Worm (Caenorhabditis elegans) whole organism, late embryonic: ENCODE measurements around the gene Y55F3AM.5.
A peak's percentile ranks its signal among the peaks of the same experiment; 100 is the strongest.

Experiments
- C08G9.2 ChIP-seq: sonication (generic microtip); optimal IDR thresholded peaks from 2 replicates; lab custom pipeline; 2016; ENCODE audit warnings: mild to moderate bottlenecking, missing genetic modification characterization, moderate library complexity, missing compliant biosample characterization
- C38D4.7 ChIP-seq: fragments of 200-800 bp; sonication (Bioruptor generic); optimal IDR thresholded peaks from 2 replicates; lab custom pipeline; 2018; ENCODE audit warnings: mild to moderate bottlenecking, missing genetic modification characterization, moderate library complexity, missing compliant biosample characterization
- F13H6.1 ChIP-seq: sonication (generic microtip); optimal IDR thresholded peaks from 2 replicates; lab custom pipeline; 2016; ENCODE audit warnings: missing genetic modification characterization, missing compliant biosample characterization
- T23F11.4 ChIP-seq: fragments of 200-800 bp; sonication (Bioruptor generic); optimal IDR thresholded peaks from 2 replicates; lab custom pipeline; 2018; ENCODE audit warnings: mild to moderate bottlenecking, missing genetic modification characterization, missing compliant biosample characterization
- Y22D7AL.16 ChIP-seq: sonication (generic microtip); optimal IDR thresholded peaks from 2 replicates; lab custom pipeline; 2016; ENCODE audit warnings: missing genetic modification characterization, missing compliant biosample characterization
- ama-1 ChIP-seq: fragments of 150-350 bp; optimal IDR thresholded peaks from 2 replicates; lab custom pipeline; 2014
- ceh-14 ChIP-seq: sonication (generic microtip); optimal IDR thresholded peaks from 2 replicates; lab custom pipeline; 2016; ENCODE audit warnings: missing genotype, missing genetic modification characterization, missing compliant biosample characterization
- ceh-18 ChIP-seq: sonication (generic microtip); optimal IDR thresholded peaks from 2 replicates; lab custom pipeline; 2016; ENCODE audit warnings: missing genetic modification characterization, missing compliant biosample characterization
- ceh-19 ChIP-seq: fragments of 200-800 bp; sonication (Bioruptor generic); optimal IDR thresholded peaks from 2 replicates; lab custom pipeline; 2018; ENCODE audit warnings: mild to moderate bottlenecking, missing genetic modification characterization, missing compliant biosample characterization
- ceh-2 ChIP-seq: sonication (generic microtip); optimal IDR thresholded peaks from 2 replicates; lab custom pipeline; 2016; ENCODE audit warnings: missing genotype, missing genetic modification characterization, missing compliant biosample characterization
- ceh-22 ChIP-seq: sonication (generic microtip); optimal IDR thresholded peaks from 2 replicates; lab custom pipeline; 2017; ENCODE audit warnings: missing biosample characterization, missing genetic modification characterization
- ceh-24 ChIP-seq: sonication (generic microtip); optimal IDR thresholded peaks from 2 replicates; lab custom pipeline; 2016; ENCODE audit warnings: mild to moderate bottlenecking, missing genetic modification characterization, missing compliant biosample characterization
- ceh-31 ChIP-seq: sonication (generic microtip); optimal IDR thresholded peaks from 2 replicates; lab custom pipeline; 2016; ENCODE audit warnings: missing genetic modification characterization, missing compliant biosample characterization
- ceh-34 ChIP-seq: sonication (generic microtip); optimal IDR thresholded peaks from 2 replicates; lab custom pipeline; 2016; ENCODE audit warnings: mild to moderate bottlenecking, missing genetic modification characterization, missing compliant biosample characterization
- ceh-45 ChIP-seq: fragments of 200-800 bp; sonication (Bioruptor generic); IDR thresholded peaks from 2 replicates; pipeline ENCODE4 v1.3.6; 2022; ENCODE audit warnings: missing genetic modification reagents, missing genetic modification characterization, missing compliant biosample characterization
- ceh-48 ChIP-seq: sonication (generic microtip); optimal IDR thresholded peaks from 2 replicates; lab custom pipeline; 2016; ENCODE audit warnings: missing genetic modification characterization, inconsistent platforms, missing compliant biosample characterization
- ceh-9 ChIP-seq: sonication (generic microtip); optimal IDR thresholded peaks from 2 replicates; lab custom pipeline; 2016; ENCODE audit warnings: mild to moderate bottlenecking, missing genetic modification characterization, inconsistent platforms, missing compliant biosample characterization
- dmd-4 ChIP-seq: sonication (generic microtip); optimal IDR thresholded peaks from 2 replicates; lab custom pipeline; 2016; ENCODE audit warnings: borderline replicate concordance, missing genetic modification characterization, missing compliant biosample characterization
- dve-1 ChIP-seq: sonication (generic microtip); optimal IDR thresholded peaks from 2 replicates; lab custom pipeline; 2017; ENCODE audit warnings: antibody characterized with exemption, mild to moderate bottlenecking, missing genetic modification characterization, missing compliant biosample characterization
- eyg-1 ChIP-seq: sonication (generic microtip); optimal IDR thresholded peaks from 2 replicates; lab custom pipeline; 2016; ENCODE audit warnings: missing genotype, missing genetic modification characterization, missing compliant biosample characterization
- fax-1 ChIP-seq: sonication (generic microtip); optimal IDR thresholded peaks from 2 replicates; lab custom pipeline; 2016; ENCODE audit warnings: missing genotype, missing genetic modification characterization, missing compliant biosample characterization
- gmeb-2 ChIP-seq: sonication (generic microtip); optimal IDR thresholded peaks from 2 replicates; lab custom pipeline; 2016; ENCODE audit warnings: missing genetic modification characterization, inconsistent platforms, missing compliant biosample characterization
- hlh-15 ChIP-seq: sonication (generic microtip); optimal IDR thresholded peaks from 2 replicates; lab custom pipeline; 2016; ENCODE audit warnings: missing genetic modification characterization, missing compliant biosample characterization
- hlh-30 ChIP-seq: sonication (generic microtip); optimal IDR thresholded peaks from 2 replicates; lab custom pipeline; 2017; ENCODE audit warnings: antibody characterized with exemption, missing genetic modification characterization, missing compliant biosample characterization; ENCODE audit not compliant: insufficient read depth
- lin-11 ChIP-seq: fragments of 200-800 bp; sonication (Bioruptor generic); optimal IDR thresholded peaks from 2 replicates; lab custom pipeline; 2018; ENCODE audit warnings: mild to moderate bottlenecking, missing genetic modification characterization, missing compliant biosample characterization
- mec-3 ChIP-seq: sonication (generic microtip); optimal IDR thresholded peaks from 2 replicates; lab custom pipeline; 2016; ENCODE audit warnings: borderline replicate concordance, missing genetic modification characterization, missing compliant biosample characterization
- nfya-1 ChIP-seq: sonication (generic microtip); optimal IDR thresholded peaks from 2 replicates; lab custom pipeline; 2017; ENCODE audit warnings: missing genetic modification characterization, mild to moderate bottlenecking, missing compliant biosample characterization, antibody characterized with exemption, moderate library complexity
- npax-4 ChIP-seq: sonication (generic microtip); optimal IDR thresholded peaks from 2 replicates; lab custom pipeline; 2016; ENCODE audit warnings: missing genetic modification characterization, missing compliant biosample characterization
- pat-9 ChIP-seq: fragments of 200-800 bp; sonication (Bioruptor generic); optimal IDR thresholded peaks from 2 replicates; lab custom pipeline; 2018; ENCODE audit warnings: mild to moderate bottlenecking, missing genetic modification characterization, moderate library complexity, missing compliant biosample characterization
- pax-1 ChIP-seq: fragments of 150-350 bp; optimal IDR thresholded peaks from 2 replicates; lab custom pipeline; 2014; ENCODE audit warnings: missing biosample characterization, missing genetic modification characterization
- pqm-1 ChIP-seq: sonication (generic microtip); optimal IDR thresholded peaks from 2 replicates; lab custom pipeline; 2016; ENCODE audit warnings: missing genetic modification characterization, missing compliant biosample characterization
- pros-1 ChIP-seq: fragments of 150-350 bp; optimal IDR thresholded peaks from 2 replicates; lab custom pipeline; 2014; ENCODE audit warnings: missing biosample characterization, missing genetic modification reagents, missing genetic modification characterization
- sox-2 ChIP-seq: fragments of 200-800 bp; sonication (Bioruptor generic); IDR thresholded peaks from 2 replicates; pipeline ENCODE4 v1.3.6; 2022; ENCODE audit warnings: missing genetic modification reagents, missing genetic modification characterization, missing compliant biosample characterization
- syd-9 ChIP-seq: sonication (generic microtip); optimal IDR thresholded peaks from 2 replicates; lab custom pipeline; 2016; ENCODE audit warnings: mild to moderate bottlenecking, missing genetic modification characterization, moderate library complexity, missing compliant biosample characterization
- tbx-2 ChIP-seq: sonication (generic microtip); optimal IDR thresholded peaks from 2 replicates; lab custom pipeline; 2016; ENCODE audit warnings: missing genetic modification characterization, missing compliant biosample characterization
- tbx-7 ChIP-seq: sonication (generic microtip); optimal IDR thresholded peaks from 2 replicates; lab custom pipeline; 2016; ENCODE audit warnings: missing genotype, missing genetic modification characterization, missing compliant biosample characterization
- ttx-3 ChIP-seq: sonication (generic microtip); optimal IDR thresholded peaks from 2 replicates; lab custom pipeline; 2016; ENCODE audit warnings: missing genetic modification reagents, missing genetic modification characterization, missing compliant biosample characterization
- unc-3 ChIP-seq, 2 experiments: fragments of 200-800 bp in 1 of 2; sonication (Bioruptor generic) in 1 of 2; sonication (generic microtip) in 1 of 2; conservative IDR thresholded peaks in 1 of 2; optimal IDR thresholded peaks in 1 of 2; 2 replicates each; pipeline versions ENCODE4 v1.3.6 to Lab custom; 2016 to 2022; ENCODE audit warnings: missing compliant biosample characterization in 2 of 2, missing genetic modification characterization in 2 of 2, missing genetic modification reagents in 1 of 2
- unc-42 ChIP-seq: sonication (generic microtip); optimal IDR thresholded peaks from 2 replicates; lab custom pipeline; 2016; ENCODE audit warnings: missing genotype, missing genetic modification characterization, missing compliant biosample characterization
- unc-55 ChIP-seq: sonication (generic microtip); optimal IDR thresholded peaks from 2 replicates; lab custom pipeline; 2017; ENCODE audit warnings: missing biosample characterization, missing genetic modification reagents, missing genetic modification characterization
- zip-5 ChIP-seq: sonication (generic microtip); optimal IDR thresholded peaks from 2 replicates; lab custom pipeline; 2016; ENCODE audit warnings: missing genetic modification characterization, missing compliant biosample characterization

Y55F3AM.5 gene

DNA sequence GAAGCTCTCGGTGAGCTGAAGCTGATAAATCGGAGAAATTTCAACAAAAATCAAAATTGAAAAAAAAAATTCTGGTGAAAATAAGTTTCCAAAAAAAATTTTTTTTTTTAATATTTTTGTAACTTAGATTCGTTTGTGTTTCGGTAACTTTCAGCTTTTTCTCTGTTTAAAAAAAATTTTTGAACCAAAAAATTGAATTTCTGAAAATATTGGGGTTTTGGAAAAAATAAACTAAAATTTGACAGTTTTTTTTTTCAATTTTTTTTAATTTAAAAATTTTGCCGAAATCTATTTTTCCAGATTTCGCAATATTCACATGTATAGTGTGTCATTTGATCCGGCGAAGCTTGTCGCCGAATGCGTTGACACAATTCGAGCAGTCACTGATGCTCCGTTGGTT, at the start of gene Y55F3AM.5:
Y55F3AM.5 (plus strand) TSS at position 301 of the 400 bp plus-strand sequence.
- TF ChIP-seq pax-1 (tag; lab: Kevin White, UChicago) (no peak), ceh-14 (no peak), Y22D7AL.16 (tag; lab: Kevin White, UChicago) (no peak), ceh-24 (tag; lab: Kevin White, UChicago) (no peak), ama-1 (lab: Kevin White, UChicago) (no peak), C08G9.2 (tag; lab: Kevin White, UChicago) (no peak), ceh-45 (GFP tag; lab: Robert Waterston, UW) (no peak), mec-3 (tag; lab: Kevin White, UChicago) (no peak), fax-1 (tag; lab: Kevin White, UChicago) (no peak), nfya-1 (tag; lab: Kevin White, UChicago) (no peak), unc-55 (GFP tag; lab: Kevin White, UChicago) (no peak), ttx-3 (tag; lab: Kevin White, UChicago) (no peak)

DNA sequence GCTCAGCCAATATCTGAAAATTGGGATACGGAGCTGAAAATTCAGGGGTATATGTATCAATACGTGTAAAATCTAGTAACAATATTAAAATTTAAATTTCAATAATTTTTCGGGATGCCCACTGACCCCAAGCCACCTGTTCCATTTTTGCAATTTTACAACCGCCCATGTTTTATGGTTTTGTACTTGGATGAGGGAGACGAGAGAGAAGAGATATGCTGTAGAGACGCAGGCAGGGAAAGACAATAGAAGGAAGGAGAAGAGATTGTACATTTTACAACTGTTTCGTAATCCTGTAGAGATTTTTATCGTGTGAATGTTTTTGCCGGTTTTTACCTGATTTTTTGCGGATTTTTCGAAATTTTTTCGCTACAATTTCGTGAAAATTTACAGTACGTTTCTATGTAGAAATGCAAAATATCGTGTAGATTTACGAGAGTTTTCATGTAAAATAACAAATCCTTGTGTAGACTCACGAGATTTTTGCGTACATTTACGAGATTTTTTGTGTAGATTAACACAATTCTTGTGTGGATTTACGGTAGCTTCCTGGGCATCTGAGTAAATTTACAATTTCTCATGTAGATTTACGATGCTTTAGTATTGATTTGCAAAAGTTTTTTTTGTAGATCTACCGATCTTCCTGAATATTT, 48.9 kb upstream of the Y55F3AM.5 start:
- TF ChIP-seq fax-1 (tag; lab: Kevin White, UChicago) (no peak), ceh-2 (tag; lab: Kevin White, UChicago) (no peak), tbx-2 (tag; lab: Kevin White, UChicago) (no peak), ttx-3 (tag; lab: Kevin White, UChicago) (no peak), tbx-7 (tag; lab: Kevin White, UChicago) (no peak), ama-1 (lab: Kevin White, UChicago) (no peak), sox-2 (GFP tag; lab: Robert Waterston, UW) (no peak), hlh-15 (no peak), pqm-1 (tag; lab: Kevin White, UChicago) (no peak), ceh-22 (no peak), lin-11 (tag; lab: Kevin White, UChicago) (no peak), npax-4 (tag; lab: Kevin White, UChicago) (no peak)

DNA sequence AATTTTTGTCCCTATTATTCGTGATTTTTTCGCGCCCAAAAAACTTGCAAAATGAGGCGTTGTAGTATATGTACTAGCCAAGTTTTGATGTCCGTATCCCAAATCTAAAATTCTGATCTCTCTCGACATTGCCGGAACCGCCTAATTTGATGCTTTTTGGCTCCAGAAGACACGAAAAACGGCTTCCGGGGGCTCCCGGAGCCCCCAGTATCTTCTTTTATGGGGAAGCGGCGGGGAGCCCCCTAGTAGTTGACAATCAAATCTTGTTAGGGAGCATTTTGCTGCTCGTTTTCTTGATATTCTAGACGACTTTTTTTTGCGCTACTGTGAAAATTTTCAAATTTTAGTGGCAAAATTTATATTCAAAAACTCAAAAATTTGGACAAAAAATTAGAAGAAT, 47.4 kb upstream of the Y55F3AM.5 start:
- peak; percentile 65 for TF ChIP-seq unc-42
- TF ChIP-seq nfya-1 (tag; lab: Kevin White, UChicago): no peak
- TF ChIP-seq, all 69 proteins: peak for 1

DNA sequence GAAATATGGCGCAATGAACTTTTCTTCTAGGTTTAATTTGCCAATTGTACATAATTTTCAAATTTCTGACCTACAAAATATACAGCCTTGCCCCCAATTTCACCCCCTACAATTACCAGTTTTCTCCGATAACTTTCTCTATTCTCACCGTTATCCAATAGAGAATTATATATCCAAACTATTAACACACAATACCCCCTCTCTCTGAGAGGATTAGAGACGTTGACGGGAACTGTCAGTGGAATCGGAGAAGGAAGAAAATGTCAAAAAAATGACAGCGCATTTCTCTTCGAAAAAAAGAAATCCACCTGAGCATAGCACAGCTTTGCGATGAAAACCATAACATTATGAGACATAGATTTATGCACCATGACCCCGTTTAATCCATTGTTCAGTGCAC, 45.9 kb upstream of the Y55F3AM.5 start:
- TF ChIP-seq T23F11.4 (GFP tag; lab: Kevin White, UChicago) (no peak), syd-9 (tag; lab: Kevin White, UChicago) (no peak), ceh-48 (no peak), ceh-2 (tag; lab: Kevin White, UChicago) (no peak), ceh-14 (no peak), lin-11 (tag; lab: Kevin White, UChicago) (no peak), C38D4.7 (GFP tag; lab: Kevin White, UChicago) (no peak), pqm-1 (tag; lab: Kevin White, UChicago) (no peak), ceh-9 (tag; lab: Kevin White, UChicago) (no peak), unc-55 (GFP tag; lab: Kevin White, UChicago) (no peak), C08G9.2 (tag; lab: Kevin White, UChicago) (no peak), F13H6.1 (no peak), ceh-45 (GFP tag; lab: Robert Waterston, UW) (no peak), mec-3 (tag; lab: Kevin White, UChicago) (no peak), ttx-3 (tag; lab: Kevin White, UChicago) (no peak)

DNA sequence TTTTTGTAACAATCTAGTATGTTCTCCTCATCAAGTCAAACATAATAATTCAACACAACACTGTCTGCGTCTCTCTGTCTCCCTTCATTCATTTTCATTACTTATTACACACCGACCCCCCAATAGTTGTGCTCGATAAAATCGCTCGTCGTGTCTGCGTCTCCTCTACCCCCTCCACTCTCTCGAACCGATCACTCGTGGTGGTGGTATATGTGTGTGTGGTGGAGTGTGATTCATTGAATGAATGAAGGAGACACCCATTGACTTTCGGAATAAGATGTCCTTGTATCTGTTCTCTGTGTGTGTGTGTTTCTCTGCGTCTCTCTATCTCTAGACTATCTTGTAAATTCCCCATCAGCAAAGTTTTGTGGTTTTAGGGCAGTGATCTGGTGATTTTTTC, 41.2 kb upstream of the Y55F3AM.5 start:
- TF ChIP-seq hlh-15: no peak
- no peak for TF ChIP-seq ceh-19 (GFP tag; lab: Kevin White, UChicago)
- no peak for TF ChIP-seq Y22D7AL.16 (tag; lab: Kevin White, UChicago)
- peak; percentile 2 for TF ChIP-seq ceh-34 (tag; lab: Kevin White, UChicago)
- TF ChIP-seq zip-5: no peak
- TF ChIP-seq pax-1 (tag; lab: Kevin White, UChicago): no peak
- TF ChIP-seq pros-1 (tag; lab: Kevin White, UChicago): no peak
- TF ChIP-seq mec-3 (tag; lab: Kevin White, UChicago): no peak
- TF ChIP-seq ceh-18 (tag; lab: Kevin White, UChicago): peak; percentile 55
- peak; percentile 18 for TF ChIP-seq pat-9
- TF ChIP-seq dve-1: peak; percentile 36
- no peak for TF ChIP-seq unc-42
- no peak for TF ChIP-seq npax-4 (tag; lab: Kevin White, UChicago)
- peak; percentile 62 for TF ChIP-seq ceh-31 (tag; lab: Kevin White, UChicago)
- TF ChIP-seq unc-3 (GFP tag; conservative IDR thresholded peaks at IDR 0.05; lab: Robert Waterston, UW): no peak
- no peak for TF ChIP-seq unc-3 (tag; optimal IDR thresholded peaks at IDR 0.05; lab: Kevin White, UChicago)
- TF ChIP-seq hlh-30: peak; percentile 90
- TF ChIP-seq eyg-1 (tag; lab: Kevin White, UChicago): no peak
- no peak for TF ChIP-seq lin-11 (tag; lab: Kevin White, UChicago)
- no peak for TF ChIP-seq dmd-4
- no peak for TF ChIP-seq gmeb-2 (tag; lab: Kevin White, UChicago)
